Fruit fly (Drosophila melanogaster) whole organism, embryonic: Measurements from ENCODE around the gene CG18744.

Source experiments
- Abd-B ChIP-seq: fragments of 200-800 bp; sonication (Bioruptor generic); optimal IDR thresholded peaks from 2 replicates; lab custom pipeline; 2018; ENCODE audit warnings: missing biosample characterization, mild to moderate bottlenecking, missing genetic modification characterization, moderate library complexity
- Aef1 ChIP-seq: fragments of 200-800 bp; sonication (Bioruptor generic); IDR thresholded peaks from 3 replicates; pipeline ENCODE4 v1.3.6; 2022; ENCODE audit warnings: missing biosample characterization, missing genetic modification characterization
- Atf-2 ChIP-seq: fragments of 200-800 bp; sonication (Bioruptor generic); optimal IDR thresholded peaks from 2 replicates; lab custom pipeline; 2016; ENCODE audit warnings: missing biosample characterization, missing genetic modification characterization
- CG10147 ChIP-seq: fragments of 200-800 bp; sonication (Bioruptor generic); optimal IDR thresholded peaks from 2 replicates; lab custom pipeline; 2019; ENCODE audit warnings: missing biosample characterization, mild to moderate bottlenecking, missing genetic modification characterization, moderate library complexity
- CG11696 ChIP-seq: fragments of 200-800 bp; sonication (Bioruptor generic); IDR thresholded peaks from 2 replicates; pipeline ENCODE4 v1.3.6; 2022; ENCODE audit warnings: missing biosample characterization, missing genetic modification characterization
- CG1233 ChIP-seq: fragments of 200-800 bp; sonication (Bioruptor generic); optimal IDR thresholded peaks from 4 replicates; lab custom pipeline; 2018; ENCODE audit warnings: missing biosample characterization, mild to moderate bottlenecking, missing genetic modification characterization
- CG12942 ChIP-seq: fragments of 200-800 bp; sonication (Bioruptor generic); optimal IDR thresholded peaks from 3 replicates; lab custom pipeline; 2016; ENCODE audit warnings: missing biosample characterization, missing genetic modification characterization
- CG14860 ChIP-seq: fragments of 200-800 bp; sonication (Bioruptor generic); IDR thresholded peaks from 3 replicates; pipeline ENCODE4 v1.3.6; 2022; ENCODE audit warnings: missing biosample characterization, missing genetic modification characterization; ENCODE audit not compliant: partially characterized antibody
- CG17328 ChIP-seq: fragments of 200-800 bp; sonication (Bioruptor generic); IDR thresholded peaks from 2 replicates; pipeline ENCODE4 v1.3.6; 2022; ENCODE audit warnings: missing biosample characterization, missing genetic modification characterization
- CG17612 ChIP-seq: fragments of 200-800 bp; sonication (Bioruptor generic); IDR thresholded peaks from 2 replicates; pipeline ENCODE4 v1.3.6; 2022; ENCODE audit warnings: missing biosample characterization, missing genetic modification characterization
- CG17829 ChIP-seq: fragments of 200-800 bp; optimal IDR thresholded peaks from 2 replicates; lab custom pipeline; 2019; ENCODE audit warnings: missing biosample characterization, mild to moderate bottlenecking, missing genetic modification characterization, moderate library complexity
- CG30403 ChIP-seq: fragments of 200-800 bp; sonication (Bioruptor generic); optimal IDR thresholded peaks from 3 replicates; lab custom pipeline; 2016; ENCODE audit warnings: missing biosample characterization, missing genetic modification characterization
- CG3726 ChIP-seq: fragments of 200-800 bp; sonication (Bioruptor generic); IDR thresholded peaks from 3 replicates; pipeline ENCODE4, ENCODE4 v1.3.6; 2022; ENCODE audit warnings: missing biosample characterization, missing genetic modification characterization
- CG4820 ChIP-seq: fragments of 200-800 bp; sonication (Bioruptor generic); optimal IDR thresholded peaks from 3 replicates; lab custom pipeline; 2016; ENCODE audit warnings: missing biosample characterization, missing genetic modification characterization
- CG5180 ChIP-seq: fragments of 200-800 bp; sonication (Bioruptor generic); optimal IDR thresholded peaks from 3 replicates; lab custom pipeline; 2017; ENCODE audit warnings: missing biosample characterization, missing genetic modification characterization, mild to moderate bottlenecking, moderate library complexity, missing genetic modification reagents
- CG6765 ChIP-seq: fragments of 200-800 bp; sonication (Bioruptor generic); optimal IDR thresholded peaks from 3 replicates; lab custom pipeline; 2017; ENCODE audit warnings: missing biosample characterization, mild to moderate bottlenecking, missing genetic modification characterization
- CG8281 ChIP-seq: fragments of 200-800 bp; sonication (Bioruptor generic); optimal IDR thresholded peaks from 2 replicates; lab custom pipeline; 2018; ENCODE audit warnings: missing biosample characterization, mild to moderate bottlenecking, missing genetic modification characterization, moderate library complexity
- CG9817 ChIP-seq: fragments of 200-800 bp; sonication (Bioruptor generic); optimal IDR thresholded peaks from 2 replicates; lab custom pipeline; 2018; ENCODE audit warnings: missing biosample characterization, mild to moderate bottlenecking, missing genetic modification characterization, moderate library complexity
- CG9876 ChIP-seq: fragments of 200-800 bp; sonication (Bioruptor generic); optimal IDR thresholded peaks from 2 replicates; lab custom pipeline; 2016; ENCODE audit warnings: missing biosample characterization, missing genetic modification characterization
- Camta ChIP-seq: fragments of 200-800 bp; sonication (Bioruptor generic); optimal IDR thresholded peaks from 2 replicates; lab custom pipeline; 2016; ENCODE audit warnings: missing biosample characterization, missing genetic modification characterization
- Dek ChIP-seq: fragments of 200-800 bp; sonication (Bioruptor generic); optimal IDR thresholded peaks from 3 replicates; lab custom pipeline; 2019; ENCODE audit warnings: missing biosample characterization, mild to moderate bottlenecking, missing genetic modification characterization, moderate library complexity
- H2.0 ChIP-seq: fragments of 200-800 bp; sonication (Bioruptor generic); IDR thresholded peaks from 2 replicates; pipeline ENCODE4 v1.3.6; 2022; ENCODE audit warnings: missing biosample characterization, missing genetic modification characterization
- HHEX ChIP-seq: fragments of 200-800 bp; sonication (Bioruptor generic); optimal IDR thresholded peaks from 3 replicates; lab custom pipeline; 2017; ENCODE audit warnings: missing biosample characterization, mild to moderate bottlenecking, missing genetic modification characterization, missing genetic modification reagents
- Hand ChIP-seq: fragments of 200-800 bp; sonication (Bioruptor generic); optimal IDR thresholded peaks from 2 replicates; lab custom pipeline; 2017; ENCODE audit warnings: mild to moderate bottlenecking, missing biosample characterization, missing genetic modification reagents, missing genetic modification characterization
- Hr3 ChIP-seq: fragments of 200-800 bp; sonication (Bioruptor generic); optimal IDR thresholded peaks from 3 replicates; lab custom pipeline; 2016; ENCODE audit warnings: missing biosample characterization, missing genetic modification characterization
- Hsf ChIP-seq: fragments of 200-800 bp; sonication (Bioruptor generic); optimal IDR thresholded peaks from 3 replicates; lab custom pipeline; 2016; ENCODE audit warnings: missing biosample characterization, missing genetic modification characterization
- MESR4 ChIP-seq: fragments of 200-800 bp; sonication (Bioruptor generic); optimal IDR thresholded peaks from 2 replicates; lab custom pipeline; 2018; ENCODE audit warnings: missing biosample characterization, mild to moderate bottlenecking, missing genetic modification characterization, moderate library complexity
- NFAT ChIP-seq: fragments of 200-800 bp; sonication (Bioruptor generic); IDR thresholded peaks from 2 replicates; pipeline ENCODE4 v1.3.6; 2022; ENCODE audit warnings: missing biosample characterization, missing genetic modification characterization
- NfI ChIP-seq: fragments of 200-800 bp; sonication (Bioruptor generic); optimal IDR thresholded peaks from 3 replicates; lab custom pipeline; 2018; ENCODE audit warnings: missing biosample characterization, mild to moderate bottlenecking, missing genetic modification characterization, moderate library complexity
- Oli ChIP-seq: fragments of 200-800 bp; sonication (Bioruptor generic); optimal IDR thresholded peaks from 2 replicates; lab custom pipeline; 2018; ENCODE audit warnings: missing biosample characterization, mild to moderate bottlenecking, missing genetic modification characterization, moderate library complexity
- Optix ChIP-seq: fragments of 200-800 bp; sonication (Bioruptor generic); IDR thresholded peaks from 3 replicates; pipeline ENCODE4 v1.3.6; 2022; ENCODE audit warnings: missing biosample characterization, missing genetic modification characterization
- Trl ChIP-seq, 3 experiments: fragments of >200 bp in 2 of 3; fragments of 200-800 bp in 1 of 3; sonication (Bioruptor generic) in 1 of 3; optimal IDR thresholded peaks; 2 replicates in 1 of 3; 3 replicates in 2 of 3; lab custom pipeline; 2016 to 2017; ENCODE audit warnings: missing biosample characterization in 1 of 3, missing genetic modification characterization in 1 of 3
- Xbp1 ChIP-seq: fragments of 200-800 bp; sonication (Bioruptor generic); optimal IDR thresholded peaks from 3 replicates; lab custom pipeline; 2016; ENCODE audit warnings: missing biosample characterization, mild to moderate bottlenecking, missing genetic modification characterization
- ara ChIP-seq: fragments of 200-800 bp; sonication (Bioruptor generic); IDR thresholded peaks from 2 replicates; pipeline ENCODE4 v1.3.6; 2022; ENCODE audit warnings: missing biosample characterization, missing genetic modification characterization
- bbx ChIP-seq: fragments of 200-800 bp; sonication (Bioruptor generic); IDR thresholded peaks from 2 replicates; pipeline ENCODE4 v1.3.6; 2022; ENCODE audit warnings: missing biosample characterization, missing genetic modification characterization; ENCODE audit not compliant: partially characterized antibody
- chn ChIP-seq: fragments of 200-800 bp; sonication (Bioruptor generic); optimal IDR thresholded peaks from 2 replicates; lab custom pipeline; 2016; ENCODE audit warnings: missing biosample characterization, missing genetic modification characterization
- danr ChIP-seq: fragments of 200-800 bp; sonication (Bioruptor generic); IDR thresholded peaks from 2 replicates; pipeline ENCODE4 v1.3.6; 2022; ENCODE audit warnings: missing biosample characterization, missing genetic modification characterization
- dmrt99B ChIP-seq: fragments of 200-800 bp; sonication (Bioruptor generic); optimal IDR thresholded peaks from 2 replicates; lab custom pipeline; 2018; ENCODE audit warnings: missing biosample characterization, mild to moderate bottlenecking, missing genetic modification characterization, moderate library complexity
- emc ChIP-seq: fragments of 200-800 bp; sonication (Bioruptor generic); optimal IDR thresholded peaks from 2 replicates; lab custom pipeline; 2016; ENCODE audit warnings: missing biosample characterization, missing genetic modification characterization
- en ChIP-seq: fragments of 200-800 bp; sonication (Bioruptor generic); optimal IDR thresholded peaks from 2 replicates; lab custom pipeline; 2016; ENCODE audit warnings: missing biosample characterization, missing genetic modification characterization
- gem ChIP-seq: fragments of 200-800 bp; sonication (Bioruptor generic); optimal IDR thresholded peaks from 2 replicates; lab custom pipeline; 2019; ENCODE audit warnings: missing biosample characterization, mild to moderate bottlenecking, missing genetic modification characterization, moderate library complexity
- ham ChIP-seq: fragments of 200-800 bp; sonication (Bioruptor generic); IDR thresholded peaks from 2 replicates; pipeline ENCODE4 v1.3.6; 2022; ENCODE audit warnings: missing biosample characterization, missing genetic modification characterization
- inv ChIP-seq: fragments of 200-800 bp; sonication (Bioruptor generic); IDR thresholded peaks from 2 replicates; pipeline ENCODE4 v1.3.6; 2022; ENCODE audit warnings: missing biosample characterization, missing genetic modification characterization; ENCODE audit not compliant: partially characterized antibody
- kah ChIP-seq: fragments of 200-800 bp; sonication (Bioruptor generic); optimal IDR thresholded peaks from 2 replicates; lab custom pipeline; 2018; ENCODE audit warnings: missing biosample characterization, mild to moderate bottlenecking, missing genetic modification characterization
- klu ChIP-seq: fragments of 200-800 bp; sonication (Bioruptor generic); IDR thresholded peaks from 2 replicates; pipeline ENCODE4 v1.3.6; 2022; ENCODE audit warnings: missing biosample characterization, missing genetic modification characterization
- knrl ChIP-seq: fragments of 200-800 bp; sonication (Bioruptor generic); IDR thresholded peaks from 3 replicates; pipeline ENCODE4 v1.3.6; 2022; ENCODE audit warnings: missing biosample characterization, missing genetic modification characterization; ENCODE audit not compliant: partially characterized antibody
- prd ChIP-seq, 3 experiments: fragments of >200 bp in 2 of 3; fragments of 200-800 bp in 1 of 3; sonication (Bioruptor generic) in 1 of 3; optimal IDR thresholded peaks in 2 of 3; IDR thresholded peaks in 1 of 3; 2 replicates in 2 of 3; 3 replicates in 1 of 3; pipeline versions ENCODE4 v1.3.6 to Lab custom; 2017 to 2022; ENCODE audit warnings: missing biosample characterization in 1 of 3, missing genetic modification characterization in 1 of 3
- row ChIP-seq: fragments of 200-800 bp; sonication (Bioruptor generic); IDR thresholded peaks from 3 replicates; pipeline ENCODE4 v1.3.6; 2022; ENCODE audit warnings: missing biosample characterization, missing genetic modification characterization
- seq ChIP-seq: fragments of 200-800 bp; sonication (Bioruptor generic); IDR thresholded peaks from 2 replicates; pipeline ENCODE4 v1.3.6; 2022; ENCODE audit warnings: missing biosample characterization, missing genetic modification characterization
- sim ChIP-seq: fragments of 200-800 bp; sonication (Bioruptor generic); IDR thresholded peaks from 2 replicates; pipeline ENCODE4 v1.3.6; 2022; ENCODE audit warnings: missing biosample characterization, missing genetic modification characterization
- sima ChIP-seq: fragments of 200-800 bp; sonication (Bioruptor generic); optimal IDR thresholded peaks from 2 replicates; lab custom pipeline; 2016; ENCODE audit warnings: missing biosample characterization, missing genetic modification characterization

CG18744 gene

DNA sequence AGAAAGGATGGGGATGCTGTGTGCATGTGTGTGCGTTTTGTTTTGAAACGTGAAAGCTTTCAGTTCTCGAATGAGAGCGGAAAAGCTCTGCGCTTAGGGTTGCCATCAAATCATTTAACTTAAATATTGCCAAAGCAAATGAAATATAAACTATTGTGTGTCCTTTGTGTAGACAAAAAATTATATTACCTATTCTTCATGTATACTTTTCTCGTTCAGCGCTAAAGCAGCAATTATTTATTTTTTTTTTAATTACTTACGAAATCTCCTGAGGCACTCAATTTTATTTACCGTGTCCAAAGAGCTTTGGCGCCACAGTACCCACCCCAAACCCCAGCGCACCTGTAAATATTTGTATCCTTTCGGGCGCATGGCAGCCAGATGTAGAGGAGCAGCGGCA lies 23.0 kb upstream of the CG18744 start (continued):
- TF ChIP-seq CG3726 (GFP tag; lab: Robert Waterston, UW) (0 out of 3 replicates have a peak, but pooled peaks have one; percentile 13), CG9876 (GFP tag; lab: Kevin White, UChicago) (no peak), bbx (no peak), sim (GFP tag; lab: Robert Waterston, UW) (no peak), ham (no peak), klu (GFP tag; lab: Robert Waterston, UW) (0 out of 2 replicates have a peak, but pooled peaks have one; percentile 36), row (GFP tag; lab: Robert Waterston, UW) (peak; percentile 74), CG11696 (no peak), Abd-B (GFP tag; lab: Kevin White, UChicago) (peak; percentile 11), CG14860 (GFP tag; lab: Robert Waterston, UW) (no peak), Oli (peak; percentile 41), CG10147 (GFP tag; lab: Kevin White, UChicago) (peak; percentile 41), MESR4 (GFP tag; lab: Kevin White, UChicago) (no peak), Hsf (peak; percentile 42), Hand (GFP tag; lab: Kevin White, UChicago) (peak; percentile 52), dmrt99B (tag; lab: Kevin White, UChicago) (peak; percentile 37), gem (tag; lab: Kevin White, UChicago) (peak; percentile 54), CG17612 (no peak), H2.0 (GFP tag; lab: Robert Waterston, UW) (peak; percentile 50; the same call in 1 of the 2 replicates), Atf-2 (no peak), prd (optimal IDR thresholded peaks at IDR 0.05; lab: Kevin White, UChicago) (no peak), prd (GFP tag; IDR thresholded peaks at IDR 0.05; lab: Robert Waterston, UW) (peak; percentile 50; the same call in 2 of the 3 replicates), CG17328 (GFP tag; lab: Robert Waterston, UW) (no peak), en (GFP tag; lab: Kevin White, UChicago) (no peak), NfI (GFP tag; lab: Kevin White, UChicago) (peak; percentile 21), seq (0 out of 2 replicates have a peak, but pooled peaks have one; percentile 20), CG8281 (tag; lab: Kevin White, UChicago) (no peak), danr (GFP tag; lab: Robert Waterston, UW) (0 out of 2 replicates have a peak, but pooled peaks have one; percentile 22), CG17829 (tag; lab: Kevin White, UChicago) (no peak), kah (GFP tag; lab: Kevin White, UChicago) (no peak), Xbp1 (peak; percentile 40), ara (GFP tag; lab: Robert Waterston, UW) (no peak), sima (no peak), CG4820 (GFP tag; lab: Kevin White, UChicago) (no peak), CG9817 (tag; lab: Kevin White, UChicago) (peak; percentile 14), CG5180 (GFP tag; lab: Kevin White, UChicago) (no peak), HHEX (peak; percentile 45), Hr3 (no peak)
- TF ChIP-seq, all 482 proteins: peak for 115

DNA sequence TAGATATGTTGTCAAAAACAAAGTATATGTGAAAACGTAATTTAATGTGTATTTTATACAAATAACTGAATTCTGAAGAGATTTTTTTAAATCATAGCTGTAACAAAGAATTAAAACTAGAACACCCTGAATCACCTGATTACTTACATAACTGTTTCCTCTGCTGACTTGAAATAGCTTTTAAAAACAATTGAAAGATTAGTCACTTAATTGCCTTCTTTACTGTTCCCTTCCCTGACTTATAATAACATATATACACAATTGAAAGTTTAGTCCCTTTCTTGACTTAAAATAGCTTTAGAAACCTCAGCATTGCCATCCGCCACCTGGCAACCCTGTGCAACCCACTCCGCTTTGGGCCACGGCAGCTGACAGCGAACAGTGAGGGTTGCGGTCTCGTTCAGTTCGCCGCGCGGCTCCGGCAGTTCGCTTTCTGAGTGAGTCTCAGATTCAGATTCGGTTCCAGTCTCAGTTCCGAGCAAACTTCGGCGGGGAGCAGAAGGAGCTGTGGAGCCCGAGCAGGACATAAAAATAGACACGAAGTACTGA lies 15.5 kb upstream of the CG18744 start, which contains the start of gene CG34384:
Gene CG34384, plus strand, starts transcription at position 381 of the 549 bp plus-strand sequence.
- TF ChIP-seq inv (GFP tag; lab: Robert Waterston, UW): no peak
- TF ChIP-seq Aef1 (GFP tag; lab: Robert Waterston, UW): peak; percentile 9; the same call in 1 of the 3 replicates
- no peak for TF ChIP-seq Trl (optimal IDR thresholded peaks at IDR 0.05; lab: Kevin White, UChicago)
- peak; percentile 17 for TF ChIP-seq Trl (GFP tag; optimal IDR thresholded peaks at IDR 0.05; lab: Kevin White, UChicago)
- peak; percentile 57; the same call in 1 of the 3 replicates for TF ChIP-seq row (GFP tag; lab: Robert Waterston, UW)
- TF ChIP-seq Optix (GFP tag; lab: Robert Waterston, UW): no peak
- TF ChIP-seq chn: no peak
- peak; percentile 65 for TF ChIP-seq CG6765 (GFP tag; lab: Kevin White, UChicago)
- TF ChIP-seq NFAT (GFP tag; lab: Robert Waterston, UW): peak; percentile 41; the same call in 1 of the 2 replicates
- peak; percentile 75 for TF ChIP-seq CG30403 (GFP tag; lab: Kevin White, UChicago)
- peak; percentile 46 for TF ChIP-seq Camta (GFP tag; lab: Kevin White, UChicago)
- peak; percentile 33 for TF ChIP-seq Dek (tag; lab: Kevin White, UChicago)
- TF ChIP-seq CG1233 (GFP tag; lab: Kevin White, UChicago): peak; percentile 56
- peak; percentile 6 for TF ChIP-seq CG12942 (GFP tag; lab: Kevin White, UChicago)
- TF ChIP-seq emc (GFP tag; lab: Kevin White, UChicago): peak; percentile 34
- TF ChIP-seq knrl (GFP tag; lab: Robert Waterston, UW): no peak
